Fruit fly (Drosophila melanogaster) whole organism, embryonic: ENCODE results near the gene Rab18.
A peak's percentile ranks its signal among the peaks of the same experiment; 100 is the strongest.

Source experiments
- BEAF-32 ChIP-seq: fragments of 200-800 bp; sonication (Bioruptor generic); optimal IDR thresholded peaks from 3 replicates; lab custom pipeline; 2017; ENCODE audit warnings: missing biosample characterization, missing genetic modification characterization, mild to moderate bottlenecking, moderate library complexity, missing genetic modification reagents
- Bgb ChIP-seq: fragments of 200-800 bp; sonication (Bioruptor generic); IDR thresholded peaks from 2 replicates; pipeline ENCODE4 v1.3.6; 2022; ENCODE audit warnings: missing biosample characterization, missing genetic modification characterization; ENCODE audit not compliant: partially characterized antibody
- CG10267 ChIP-seq: fragments of 200-800 bp; sonication (Bioruptor generic); optimal IDR thresholded peaks from 2 replicates; lab custom pipeline; 2018; ENCODE audit warnings: missing biosample characterization, mild to moderate bottlenecking, missing genetic modification characterization, moderate library complexity
- CG14860 ChIP-seq: fragments of 200-800 bp; sonication (Bioruptor generic); IDR thresholded peaks from 3 replicates; pipeline ENCODE4 v1.3.6; 2022; ENCODE audit warnings: missing biosample characterization, missing genetic modification characterization; ENCODE audit not compliant: partially characterized antibody
- CG15011 ChIP-seq: fragments of 200-800 bp; sonication (Bioruptor generic); optimal IDR thresholded peaks from 3 replicates; lab custom pipeline; 2018; ENCODE audit warnings: missing biosample characterization, mild to moderate bottlenecking, missing genetic modification characterization
- CG15479 ChIP-seq: fragments of 200-800 bp; sonication (Bioruptor generic); optimal IDR thresholded peaks from 3 replicates; lab custom pipeline; 2019; ENCODE audit warnings: missing biosample characterization, mild to moderate bottlenecking, missing genetic modification characterization, moderate library complexity
- CG15514 ChIP-seq: fragments of 200-800 bp; sonication (Bioruptor generic); optimal IDR thresholded peaks from 3 replicates; lab custom pipeline; 2017; ENCODE audit warnings: missing biosample characterization, missing genetic modification characterization, mild to moderate bottlenecking, moderate library complexity, missing genetic modification reagents
- CG1603 ChIP-seq: fragments of 200-800 bp; sonication (Bioruptor generic); optimal IDR thresholded peaks from 2 replicates; lab custom pipeline; 2019; ENCODE audit warnings: missing biosample characterization, mild to moderate bottlenecking, missing genetic modification characterization, moderate library complexity
- CG16813 ChIP-seq: fragments of 200-800 bp; sonication (Bioruptor generic); IDR thresholded peaks from 3 replicates; pipeline ENCODE4 v1.3.6; 2022; ENCODE audit warnings: missing biosample characterization, missing genetic modification characterization; ENCODE audit not compliant: partially characterized antibody
- CG17186 ChIP-seq: fragments of 200-800 bp; sonication (Bioruptor generic); optimal IDR thresholded peaks from 3 replicates; lab custom pipeline; 2017; ENCODE audit warnings: missing biosample characterization, missing genetic modification reagents, missing genetic modification characterization
- CG2116 ChIP-seq: fragments of 200-800 bp; sonication (Bioruptor generic); optimal IDR thresholded peaks from 3 replicates; lab custom pipeline; 2018; ENCODE audit warnings: missing biosample characterization, mild to moderate bottlenecking, missing genetic modification characterization
- CG34224 ChIP-seq: fragments of 200-800 bp; sonication (Bioruptor generic); IDR thresholded peaks from 3 replicates; pipeline ENCODE4 v1.3.6; 2022; ENCODE audit warnings: missing biosample characterization, missing genetic modification characterization; ENCODE audit not compliant: partially characterized antibody
- CG42726 ChIP-seq: fragments of 200-800 bp; sonication (Bioruptor generic); IDR thresholded peaks from 2 replicates; pipeline ENCODE4 v1.3.6; 2022; ENCODE audit warnings: missing biosample characterization, missing genetic modification characterization; ENCODE audit not compliant: partially characterized antibody
- CG5180 ChIP-seq: fragments of 200-800 bp; sonication (Bioruptor generic); optimal IDR thresholded peaks from 3 replicates; lab custom pipeline; 2017; ENCODE audit warnings: missing biosample characterization, missing genetic modification characterization, mild to moderate bottlenecking, moderate library complexity, missing genetic modification reagents
- Dll ChIP-seq: fragments of 200-800 bp; sonication (Bioruptor generic); IDR thresholded peaks from 4 replicates; pipeline ENCODE4 v1.3.6; 2022; ENCODE audit warnings: missing biosample characterization, missing genetic modification characterization; ENCODE audit not compliant: partially characterized antibody
- Doc3 ChIP-seq: fragments of 200-800 bp; sonication (Bioruptor generic); IDR thresholded peaks from 3 replicates; pipeline ENCODE4 v1.3.6; 2022; ENCODE audit warnings: missing biosample characterization, missing genetic modification characterization; ENCODE audit not compliant: partially characterized antibody
- Dp ChIP-seq: fragments of 200-800 bp; sonication (Bioruptor generic); optimal IDR thresholded peaks from 2 replicates; lab custom pipeline; 2018; ENCODE audit warnings: missing biosample characterization, mild to moderate bottlenecking, missing genetic modification characterization, moderate library complexity
- Dref ChIP-seq: fragments of 200-800 bp; sonication (Bioruptor generic); IDR thresholded peaks from 2 replicates; pipeline ENCODE4 v1.3.6; 2022; ENCODE audit warnings: missing biosample characterization, missing genetic modification characterization
- E2f2 ChIP-seq: fragments of 200-800 bp; sonication (Bioruptor generic); IDR thresholded peaks from 2 replicates; pipeline ENCODE4 v1.3.6; 2022; ENCODE audit warnings: missing biosample characterization, missing genetic modification characterization
- HLH4C ChIP-seq: fragments of 200-800 bp; sonication (Bioruptor generic); IDR thresholded peaks from 3 replicates; pipeline ENCODE4 v1.3.6; 2022; ENCODE audit warnings: missing biosample characterization, missing genetic modification characterization; ENCODE audit not compliant: partially characterized antibody
- Lim3 ChIP-seq: fragments of 200-800 bp; sonication (Bioruptor generic); IDR thresholded peaks from 2 replicates; pipeline ENCODE4 v1.3.6; 2022; ENCODE audit warnings: missing biosample characterization, missing genetic modification characterization
- MBD-R2 ChIP-seq: fragments of 200-800 bp; sonication (Bioruptor generic); IDR thresholded peaks from 2 replicates; pipeline ENCODE4 v1.3.6; 2022; ENCODE audit warnings: missing biosample characterization, missing genetic modification characterization
- NC2β ChIP-seq: fragments of 200-800 bp; sonication (Bioruptor generic); optimal IDR thresholded peaks from 2 replicates; lab custom pipeline; 2016; ENCODE audit warnings: missing biosample characterization, missing genetic modification characterization
- Scr ChIP-seq: fragments of 200-800 bp; sonication (Bioruptor generic); IDR thresholded peaks from 2 replicates; pipeline ENCODE4 v1.3.6; 2022; ENCODE audit warnings: missing biosample characterization, missing genetic modification characterization; ENCODE audit not compliant: partially characterized antibody
- Sry-δ ChIP-seq: fragments of 200-800 bp; sonication (Bioruptor generic); optimal IDR thresholded peaks from 2 replicates; lab custom pipeline; 2016; ENCODE audit warnings: missing biosample characterization, missing genetic modification characterization
- Ssrp ChIP-seq: fragments of 200-800 bp; sonication (Bioruptor generic); optimal IDR thresholded peaks from 2 replicates; lab custom pipeline; 2018; ENCODE audit warnings: missing biosample characterization, mild to moderate bottlenecking, missing genetic modification characterization, moderate library complexity
- Usf ChIP-seq: fragments of 200-800 bp; sonication (Bioruptor generic); optimal IDR thresholded peaks from 2 replicates; lab custom pipeline; 2017; ENCODE audit warnings: missing genotype, missing biosample characterization, missing genetic modification characterization
- Xbp1 ChIP-seq: fragments of 200-800 bp; sonication (Bioruptor generic); optimal IDR thresholded peaks from 3 replicates; lab custom pipeline; 2016; ENCODE audit warnings: missing biosample characterization, mild to moderate bottlenecking, missing genetic modification characterization
- amos ChIP-seq: fragments of 200-800 bp; sonication (Bioruptor generic); IDR thresholded peaks from 2 replicates; pipeline ENCODE4 v1.3.6; 2022; ENCODE audit warnings: missing biosample characterization, missing genetic modification characterization; ENCODE audit not compliant: partially characterized antibody
- ato ChIP-seq: fragments of 200-800 bp; sonication (Bioruptor generic); IDR thresholded peaks from 2 replicates; pipeline ENCODE4 v1.3.6; 2022; ENCODE audit warnings: missing biosample characterization, missing genetic modification characterization; ENCODE audit not compliant: partially characterized antibody
- bbx ChIP-seq: fragments of 200-800 bp; sonication (Bioruptor generic); IDR thresholded peaks from 2 replicates; pipeline ENCODE4 v1.3.6; 2022; ENCODE audit warnings: missing biosample characterization, missing genetic modification characterization; ENCODE audit not compliant: partially characterized antibody
- chinmo ChIP-seq: fragments of 200-800 bp; sonication (Bioruptor generic); IDR thresholded peaks from 4 replicates; pipeline ENCODE4 v1.3.6; 2022; ENCODE audit warnings: missing biosample characterization, missing genetic modification characterization; ENCODE audit not compliant: partially characterized antibody
- crp ChIP-seq, 2 experiments: fragments of 200-800 bp; sonication (Bioruptor generic); optimal IDR thresholded peaks; 2 replicates in 1 of 2; 3 replicates in 1 of 2; lab custom pipeline; 2017; ENCODE audit warnings: missing biosample characterization in 2 of 2, missing genetic modification characterization in 2 of 2, mild to moderate bottlenecking in 1 of 2, moderate library complexity in 1 of 2
- dan ChIP-seq: fragments of 200-800 bp; sonication (Bioruptor generic); IDR thresholded peaks from 2 replicates; pipeline ENCODE4 v1.3.6; 2022; ENCODE audit warnings: missing biosample characterization, missing genetic modification characterization
- gfzf ChIP-seq: fragments of 200-800 bp; sonication (Bioruptor generic); optimal IDR thresholded peaks from 2 replicates; lab custom pipeline; 2016; ENCODE audit warnings: missing biosample characterization, mild to moderate bottlenecking, missing genetic modification characterization, moderate library complexity
- hb ChIP-seq: fragments of 200-800 bp; sonication (Bioruptor generic); IDR thresholded peaks from 3 replicates; pipeline ENCODE4 v1.3.6; 2022; ENCODE audit warnings: missing biosample characterization, missing genetic modification characterization; ENCODE audit not compliant: partially characterized antibody
- inv ChIP-seq: fragments of 200-800 bp; sonication (Bioruptor generic); IDR thresholded peaks from 2 replicates; pipeline ENCODE4 v1.3.6; 2022; ENCODE audit warnings: missing biosample characterization, missing genetic modification characterization; ENCODE audit not compliant: partially characterized antibody
- mld ChIP-seq: fragments of 200-800 bp; sonication (Bioruptor generic); IDR thresholded peaks from 3 replicates; pipeline ENCODE4 v1.3.6; 2022; ENCODE audit warnings: missing biosample characterization, missing genetic modification characterization; ENCODE audit not compliant: partially characterized antibody
- nerfin-2 ChIP-seq: fragments of 200-800 bp; sonication (Bioruptor generic); IDR thresholded peaks from 2 replicates; pipeline ENCODE4 v1.3.6; 2022; ENCODE audit warnings: missing biosample characterization, missing genetic modification characterization; ENCODE audit not compliant: partially characterized antibody
- pita ChIP-seq: fragments of 200-800 bp; sonication (Bioruptor generic); optimal IDR thresholded peaks from 2 replicates; lab custom pipeline; 2017; ENCODE audit warnings: missing biosample characterization, mild to moderate bottlenecking, missing genetic modification characterization
- pzg ChIP-seq: fragments of 200-800 bp; sonication (Bioruptor generic); optimal IDR thresholded peaks from 3 replicates; lab custom pipeline; 2018; ENCODE audit warnings: missing biosample characterization, mild to moderate bottlenecking, missing genetic modification characterization, moderate library complexity
- ranshi ChIP-seq: fragments of 200-800 bp; sonication (Bioruptor generic); IDR thresholded peaks from 2 replicates; pipeline ENCODE4 v1.3.6; 2022; ENCODE audit warnings: missing biosample characterization, missing genetic modification characterization
- ssp ChIP-seq: fragments of 200-800 bp; sonication (Bioruptor generic); IDR thresholded peaks from 2 replicates; pipeline ENCODE4 v1.3.6; 2022; ENCODE audit warnings: missing biosample characterization, missing genetic modification characterization
- tna ChIP-seq: fragments of 200-800 bp; sonication (Bioruptor generic); IDR thresholded peaks from 2 replicates; pipeline ENCODE4 v1.3.6; 2022; ENCODE audit warnings: missing biosample characterization, missing genetic modification characterization; ENCODE audit not compliant: partially characterized antibody
- trem ChIP-seq: fragments of 200-800 bp; optimal IDR thresholded peaks from 3 replicates; lab custom pipeline; 2019; ENCODE audit warnings: missing biosample characterization, mild to moderate bottlenecking, missing genetic modification characterization, moderate library complexity
- twi ChIP-seq: fragments of 200-800 bp; optimal IDR thresholded peaks from 2 replicates; lab custom pipeline; 2019; ENCODE audit warnings: missing biosample characterization, mild to moderate bottlenecking, missing genetic modification characterization, moderate library complexity
- vnd ChIP-seq: fragments of 200-800 bp; sonication (Bioruptor generic); IDR thresholded peaks from 3 replicates; pipeline ENCODE4 v1.3.6; 2022; ENCODE audit warnings: missing biosample characterization, missing genetic modification characterization; ENCODE audit not compliant: partially characterized antibody

The Rab18 gene

DNA sequence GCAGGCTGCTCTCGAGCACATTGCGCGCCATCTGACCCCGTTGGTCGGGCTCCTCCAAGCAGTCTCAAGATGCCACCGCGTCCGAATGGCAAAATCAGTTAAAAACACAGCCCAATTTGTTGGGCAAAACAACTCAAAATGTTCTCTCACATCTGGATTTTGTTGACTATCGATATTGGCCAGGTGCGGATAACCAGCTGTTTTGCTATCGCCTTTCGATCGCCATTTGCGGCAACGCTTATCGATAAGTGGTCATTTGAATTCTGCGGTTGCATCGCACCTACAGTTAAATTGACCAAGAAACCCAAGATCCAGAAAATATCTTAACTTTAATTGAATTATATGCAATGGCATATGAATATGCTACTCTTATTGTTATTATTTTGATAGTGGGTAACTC, 23.4 kb upstream of the Rab18 start, which contains the start of gene CG3149:
Gene CG3149, minus strand, starts transcription at position 171 of the 400 bp plus-strand sequence.
- no peak for TF ChIP-seq dan (GFP tag; lab: Robert Waterston, UW)
- TF ChIP-seq tna (GFP tag; lab: Robert Waterston, UW) = peak; percentile 89
- peak; percentile 73 for TF ChIP-seq nerfin-2
- TF ChIP-seq twi (tag; lab: Kevin White, UChicago) = peak; percentile 6
- no peak for TF ChIP-seq Lim3
- peak; percentile 86 for TF ChIP-seq Dp (GFP tag; lab: Kevin White, UChicago)
- TF ChIP-seq chinmo (GFP tag; lab: Robert Waterston, UW) = 0 out of 4 replicates have a peak, but pooled peaks have one; percentile 71
- peak; percentile 74 for TF ChIP-seq bbx (GFP tag; lab: Robert Waterston, UW)
- TF ChIP-seq CG15011 (GFP tag; lab: Kevin White, UChicago) = no peak
- peak; percentile 31 for TF ChIP-seq CG15514
- TF ChIP-seq E2f2 (GFP tag; lab: Robert Waterston, UW) = peak; percentile 89
- TF ChIP-seq CG34224 (GFP tag; lab: Robert Waterston, UW) = peak; percentile 81
- no peak for TF ChIP-seq pita
- peak; percentile 14 for TF ChIP-seq gfzf (GFP tag; lab: Kevin White, UChicago)
- no peak for TF ChIP-seq Xbp1 (GFP tag; lab: Kevin White, UChicago)
- TF ChIP-seq ato = peak; percentile 72
- TF ChIP-seq MBD-R2 (GFP tag; lab: Robert Waterston, UW) = peak; percentile 62
- TF ChIP-seq Ssrp (tag; lab: Kevin White, UChicago) = no peak
- peak; percentile 24; the same call in 1 of the 2 replicates for TF ChIP-seq CG42726
- TF ChIP-seq CG15479 (GFP tag; lab: Kevin White, UChicago) = no peak
- TF ChIP-seq inv (GFP tag; lab: Robert Waterston, UW) = peak; percentile 34; the same call in 1 of the 2 replicates
- peak; percentile 3 for TF ChIP-seq CG10267 (tag; lab: Kevin White, UChicago)
- TF ChIP-seq Bgb (GFP tag; lab: Robert Waterston, UW) = peak; percentile 69
- TF ChIP-seq Dll (GFP tag; lab: Robert Waterston, UW) = peak; percentile 76
- peak; percentile 62 for TF ChIP-seq CG16813
- TF ChIP-seq hb (GFP tag; lab: Robert Waterston, UW) = peak; percentile 69; the same call in 2 of the 3 replicates
- TF ChIP-seq NC2β (GFP tag; lab: Kevin White, UChicago) = no peak
- no peak for TF ChIP-seq ranshi (GFP tag; lab: Robert Waterston, UW)
- TF ChIP-seq CG5180 (GFP tag; lab: Kevin White, UChicago) = peak; percentile 35
- peak; percentile 69 for TF ChIP-seq vnd
- peak; percentile 30 for TF ChIP-seq CG1603 (tag; lab: Kevin White, UChicago)
- peak; percentile 81 for TF ChIP-seq Dref
- TF ChIP-seq CG2116 = peak; percentile 68
- peak; percentile 83 for TF ChIP-seq mld (GFP tag; lab: Robert Waterston, UW)
- TF ChIP-seq ssp (GFP tag; lab: Robert Waterston, UW) = no peak
- peak; percentile 74 for TF ChIP-seq Scr (GFP tag; lab: Robert Waterston, UW)
- TF ChIP-seq crp (GFP tag; optimal IDR thresholded peaks at IDR 0.05; lab: Kevin White, UChicago) = peak; percentile 5 to 88
- TF ChIP-seq Usf = no peak
- TF ChIP-seq trem (tag; lab: Kevin White, UChicago) = peak; percentile 26
- TF ChIP-seq CG17186 (GFP tag; lab: Kevin White, UChicago) = peak; percentile 8
- TF ChIP-seq BEAF-32 (GFP tag; lab: Kevin White, UChicago) = peak; percentile 66
- peak; percentile 53 for TF ChIP-seq Sry-δ (GFP tag; lab: Kevin White, UChicago)
- TF ChIP-seq amos = peak; percentile 71; the same call in 1 of the 2 replicates
- TF ChIP-seq pzg (GFP tag; lab: Kevin White, UChicago) = peak; percentile 49
- peak; percentile 58 for TF ChIP-seq Doc3 (GFP tag; lab: Robert Waterston, UW)
- TF ChIP-seq HLH4C = peak; percentile 82
- TF ChIP-seq CG14860 (GFP tag; lab: Robert Waterston, UW) = peak; percentile 71
